Fruit fly (Drosophila melanogaster): Measurements from ENCODE around the gene CG42502.

The CG42502 gene

dm6 chr2L:18839143-18839872, 28.3 kb upstream of the CG42502 start, which contains the start of gene CG10600 (continued):
- TF ChIP-seq HLH4C (GFP tag; IDR thresholded peaks at IDR 0.05; ENCODE audit: partially characterized antibody) (peak; percentile 79), CG9609 (GFP tag; optimal IDR thresholded peaks at IDR 0.05) (peak; percentile 87), jigr1 (GFP tag; IDR thresholded peaks at IDR 0.05) (no peak), shn (GFP tag; optimal IDR thresholded peaks at IDR 0.05) (peak; percentile 87), tna (GFP tag; IDR thresholded peaks at IDR 0.05; ENCODE audit: partially characterized antibody) (peak; percentile 75), pum (GFP tag; optimal IDR thresholded peaks at IDR 0.05) (peak; percentile 86), HmgZ (tag; optimal IDR thresholded peaks at IDR 0.05) (peak; percentile 93), sug (tag; optimal IDR thresholded peaks at IDR 0.05) (peak; percentile 80), maf-S (GFP tag; optimal IDR thresholded peaks at IDR 0.05) (peak; percentile 81), CG34422 (GFP tag; IDR thresholded peaks at IDR 0.05) (peak; percentile 92), Rx (GFP tag; IDR thresholded peaks at IDR 0.05) (peak; percentile 60), CG8765 (GFP tag; IDR thresholded peaks at IDR 0.05) (peak; percentile 43; the same call in 1 of the 2 replicates), CG32767 (GFP tag; IDR thresholded peaks at IDR 0.05) (no peak; the same call in 1 of the 2 replicates), grn (GFP tag; optimal IDR thresholded peaks at IDR 0.05) (peak; percentile 52), Gug (GFP tag; IDR thresholded peaks at IDR 0.05) (peak; percentile 66; the same call in 3 of the 4 replicates), sc (optimal IDR thresholded peaks at IDR 0.05) (no peak), sc (GFP tag; optimal IDR thresholded peaks at IDR 0.05) (peak; percentile 28), ttk (GFP tag; IDR thresholded peaks at IDR 0.05) (peak; percentile 60), inv (GFP tag; IDR thresholded peaks at IDR 0.05; ENCODE audit: partially characterized antibody) (peak; percentile 83), Atf3 (GFP tag; optimal IDR thresholded peaks at IDR 0.05) (peak; percentile 84), Sry-β (GFP tag; optimal IDR thresholded peaks at IDR 0.05) (no peak), CG18011 (GFP tag; optimal IDR thresholded peaks at IDR 0.05) (peak; percentile 64), trem (tag; optimal IDR thresholded peaks at IDR 0.05) (peak; percentile 90), CG4707 (GFP tag; optimal IDR thresholded peaks at IDR 0.05) (peak; percentile 47), dmrt11E (tag; optimal IDR thresholded peaks at IDR 0.05) (peak; percentile 54), CG1603 (tag; optimal IDR thresholded peaks at IDR 0.05) (peak; percentile 92), E2f2 (GFP tag; IDR thresholded peaks at IDR 0.05) (peak; percentile 100), ro (GFP tag; IDR thresholded peaks at IDR 0.05) (no peak), CG12219 (GFP tag; optimal IDR thresholded peaks at IDR 0.05) (peak; percentile 33), NFAT (GFP tag; IDR thresholded peaks at IDR 0.05) (peak; percentile 88), Optix (GFP tag; IDR thresholded peaks at IDR 0.05) (peak; percentile 58; the same call in 2 of the 3 replicates), CG12299 (tag; optimal IDR thresholded peaks at IDR 0.05) (peak; percentile 65), Myb (GFP tag; optimal IDR thresholded peaks at IDR 0.05) (peak; percentile 85), Lhr (GFP tag; optimal IDR thresholded peaks at IDR 0.05) (peak; percentile 98), Ssrp (tag; optimal IDR thresholded peaks at IDR 0.05) (peak; percentile 10), CG17385 (GFP tag; optimal IDR thresholded peaks at IDR 0.05) (peak; percentile 68), CG10462 (GFP tag; optimal IDR thresholded peaks at IDR 0.05) (peak; percentile 40), org-1 (GFP tag; optimal IDR thresholded peaks at IDR 0.05) (peak; percentile 69), Hr39 (optimal IDR thresholded peaks at IDR 0.05) (no peak), CG8944 (GFP tag; optimal IDR thresholded peaks at IDR 0.05) (peak; percentile 90), CG18619 (GFP tag; optimal IDR thresholded peaks at IDR 0.05) (peak; percentile 46), CG17359 (tag; optimal IDR thresholded peaks at IDR 0.05) (peak; percentile 70), Ravus (GFP tag; IDR thresholded peaks at IDR 0.05) (no peak), Abd-B (GFP tag; optimal IDR thresholded peaks at IDR 0.05) (peak; percentile 72), amos (GFP tag; IDR thresholded peaks at IDR 0.05; ENCODE audit: partially characterized antibody) (peak; percentile 92), cg (GFP tag; optimal IDR thresholded peaks at IDR 0.05) (peak; percentile 99), oc (tag; optimal IDR thresholded peaks at IDR 0.05) (no peak), CG18599 (GFP tag; optimal IDR thresholded peaks at IDR 0.05) (peak; percentile 86), Elba2 (GFP tag; optimal IDR thresholded peaks at IDR 0.05) (peak; percentile 43), CG9797 (GFP tag; optimal IDR thresholded peaks at IDR 0.05) (peak; percentile 56)
